Worm (Caenorhabditis elegans) whole organism, midembryonic: ENCODE results near the gene sars-2.

Experiments used
- cog-1 ChIP-seq: sonication (generic microtip); optimal IDR thresholded peaks from 2 replicates; lab custom pipeline; 2016; ENCODE audit warnings: missing genetic modification characterization, missing compliant biosample characterization
- med-1 ChIP-seq: sonication (generic microtip); optimal IDR thresholded peaks from 2 replicates; lab custom pipeline; 2017; ENCODE audit warnings: missing genetic modification characterization, mild to moderate bottlenecking, missing compliant biosample characterization, antibody characterized with exemption, missing genetic modification reagents; ENCODE audit not compliant: insufficient read depth
- tab-1 ChIP-seq: fragments of 200-800 bp; sonication (Bioruptor generic); IDR thresholded peaks from 2 replicates; pipeline ENCODE4 v1.3.6; 2022; ENCODE audit warnings: missing genetic modification characterization, missing compliant biosample characterization

ce11 chrIV:4393488-4393887 lies 36.1 kb downstream of the sars-2 start:
- no peak for TF ChIP-seq cog-1 (tag; lab: Kevin White, UChicago)
- no peak for TF ChIP-seq tab-1 (GFP tag; lab: Robert Waterston, UW)
- TF ChIP-seq med-1 (GFP tag; lab: Kevin White, UChicago): no peak
